Fruit fly (Drosophila melanogaster) whole organism, prepupa: ENCODE data around the gene stol.
A peak's percentile ranks its signal among the peaks of the same experiment; 100 is the strongest.

ENCODE experiments used
- Blimp-1 ChIP-seq: fragments of 200-800 bp; sonication (Bioruptor generic); optimal IDR thresholded peaks from 3 replicates; lab custom pipeline; 2017; ENCODE audit warnings: missing biosample characterization, missing genetic modification characterization, mild to moderate bottlenecking, moderate library complexity, missing genetic modification reagents
- CG10631 ChIP-seq: fragments of 200-800 bp; sonication (Bioruptor generic); optimal IDR thresholded peaks from 2 replicates; lab custom pipeline; 2016; ENCODE audit warnings: missing biosample characterization, missing genetic modification characterization
- CG10669 ChIP-seq: fragments of 200-800 bp; sonication (Bioruptor generic); optimal IDR thresholded peaks from 3 replicates; lab custom pipeline; 2018; ENCODE audit warnings: missing biosample characterization, mild to moderate bottlenecking, missing genetic modification characterization, moderate library complexity
- CG11294 ChIP-seq: fragments of 200-800 bp; sonication (Bioruptor generic); IDR thresholded peaks from 2 replicates; pipeline ENCODE4 v1.3.6; 2022; ENCODE audit warnings: missing biosample characterization, missing genetic modification characterization
- CG11762 ChIP-seq: fragments of 200-800 bp; sonication (Bioruptor generic); optimal IDR thresholded peaks from 3 replicates; lab custom pipeline; 2016; ENCODE audit warnings: missing biosample characterization, missing genetic modification characterization; ENCODE audit not compliant: insufficient read depth
- CG11902 ChIP-seq: fragments of 200-800 bp; sonication (Bioruptor generic); optimal IDR thresholded peaks from 3 replicates; lab custom pipeline; 2016; ENCODE audit warnings: missing biosample characterization, missing genetic modification characterization
- CG15336 ChIP-seq: fragments of 200-800 bp; sonication (Bioruptor generic); IDR thresholded peaks from 2 replicates; pipeline ENCODE4 v1.3.6; 2022; ENCODE audit warnings: missing biosample characterization, missing genetic modification characterization
- CG16779 ChIP-seq: fragments of 200-800 bp; sonication (Bioruptor generic); optimal IDR thresholded peaks from 3 replicates; lab custom pipeline; 2017; ENCODE audit warnings: missing biosample characterization, mild to moderate bottlenecking, missing genetic modification characterization
- CG3032 ChIP-seq: fragments of 200-800 bp; optimal IDR thresholded peaks from 2 replicates; lab custom pipeline; 2019; ENCODE audit warnings: missing biosample characterization, mild to moderate bottlenecking, missing genetic modification characterization, moderate library complexity
- CG31627 ChIP-seq: fragments of 200-800 bp; sonication (Bioruptor generic); optimal IDR thresholded peaks from 3 replicates; lab custom pipeline; 2016; ENCODE audit warnings: missing biosample characterization, missing genetic modification characterization
- CG34406 ChIP-seq: fragments of 200-800 bp; sonication (Bioruptor generic); optimal IDR thresholded peaks from 3 replicates; lab custom pipeline; 2016; ENCODE audit warnings: missing biosample characterization, missing genetic modification characterization
- CG4318 ChIP-seq: fragments of 200-800 bp; sonication (Bioruptor generic); optimal IDR thresholded peaks from 3 replicates; lab custom pipeline; 2017; ENCODE audit warnings: missing biosample characterization, mild to moderate bottlenecking, missing genetic modification characterization
- CG6163 ChIP-seq: fragments of 200-800 bp; sonication (Bioruptor generic); IDR thresholded peaks from 3 replicates; pipeline ENCODE4 v1.3.6; 2022; ENCODE audit warnings: missing biosample characterization, missing genetic modification characterization
- CG6276 ChIP-seq: fragments of 200-800 bp; sonication (Bioruptor generic); optimal IDR thresholded peaks from 2 replicates; lab custom pipeline; 2017; ENCODE audit warnings: missing biosample characterization, mild to moderate bottlenecking, missing genetic modification characterization
- CG6792 ChIP-seq: fragments of 200-800 bp; sonication (Bioruptor generic); optimal IDR thresholded peaks from 3 replicates; lab custom pipeline; 2016; ENCODE audit warnings: missing biosample characterization, missing genetic modification characterization
- CG6808 ChIP-seq: fragments of 200-800 bp; sonication (Bioruptor generic); optimal IDR thresholded peaks from 3 replicates; lab custom pipeline; 2017; ENCODE audit warnings: missing biosample characterization, missing genetic modification characterization, mild to moderate bottlenecking, moderate library complexity, missing genetic modification reagents
- CG6854 ChIP-seq: fragments of 200-800 bp; sonication (Bioruptor generic); optimal IDR thresholded peaks from 2 replicates; lab custom pipeline; 2017; ENCODE audit warnings: missing biosample characterization, mild to moderate bottlenecking, missing genetic modification characterization
- CG7368 ChIP-seq: fragments of 200-800 bp; sonication (Bioruptor generic); optimal IDR thresholded peaks from 3 replicates; lab custom pipeline; 2016; ENCODE audit warnings: missing biosample characterization, missing genetic modification characterization
- CG8319 ChIP-seq: fragments of 200-800 bp; sonication (Bioruptor generic); optimal IDR thresholded peaks from 3 replicates; lab custom pipeline; 2016; ENCODE audit warnings: missing biosample characterization, missing genetic modification characterization
- CG8632 ChIP-seq: fragments of 200-800 bp; sonication (Bioruptor generic); optimal IDR thresholded peaks from 3 replicates; lab custom pipeline; 2016; ENCODE audit warnings: missing biosample characterization, missing genetic modification characterization
- CG9139 ChIP-seq: fragments of 200-800 bp; sonication (Bioruptor generic); optimal IDR thresholded peaks from 3 replicates; lab custom pipeline; 2017; ENCODE audit warnings: missing biosample characterization, mild to moderate bottlenecking, missing genetic modification characterization
- Eip75B ChIP-seq: fragments of 200-800 bp; sonication (Bioruptor generic); optimal IDR thresholded peaks from 3 replicates; lab custom pipeline; 2016; ENCODE audit warnings: missing biosample characterization, missing genetic modification characterization
- Eip78C ChIP-seq: fragments of 200-800 bp; sonication (Bioruptor generic); peaks from one replicate; lab custom pipeline; 2016; ENCODE audit warnings: missing biosample characterization, missing genetic modification characterization
- Eip93F ChIP-seq: fragments of 200-800 bp; sonication (Bioruptor generic); optimal IDR thresholded peaks from 2 replicates; lab custom pipeline; 2016; ENCODE audit warnings: missing biosample characterization, mild to moderate bottlenecking, missing genetic modification characterization
- Ets21C ChIP-seq: fragments of 200-800 bp; sonication (Bioruptor generic); optimal IDR thresholded peaks from 3 replicates; lab custom pipeline; 2016; ENCODE audit warnings: missing biosample characterization, missing genetic modification characterization
- Ets96B ChIP-seq: fragments of 200-800 bp; optimal IDR thresholded peaks from 2 replicates; lab custom pipeline; 2019; ENCODE audit warnings: missing biosample characterization, mild to moderate bottlenecking, missing genetic modification characterization, moderate library complexity
- Gug ChIP-seq: fragments of 200-800 bp; sonication (Bioruptor generic); IDR thresholded peaks from 2 replicates; pipeline ENCODE4 v1.3.6; 2022; ENCODE audit warnings: missing biosample characterization, missing genetic modification characterization
- Hr38 ChIP-seq: sonication (Bioruptor generic); optimal IDR thresholded peaks from 2 replicates; lab custom pipeline; 2016; ENCODE audit warnings: missing biosample characterization, missing genetic modification characterization
- Hr39 ChIP-seq: fragments of 200-800 bp; sonication (Bioruptor generic); optimal IDR thresholded peaks from 2 replicates; lab custom pipeline; 2016; ENCODE audit warnings: missing biosample characterization, missing genetic modification characterization
- Hr4 ChIP-seq: fragments of 200-800 bp; sonication (Bioruptor generic); optimal IDR thresholded peaks from 3 replicates; lab custom pipeline; 2016; ENCODE audit warnings: missing biosample characterization, missing genetic modification characterization
- Lpt ChIP-seq: fragments of 200-800 bp; sonication (Bioruptor generic); optimal IDR thresholded peaks from 3 replicates; lab custom pipeline; 2016; ENCODE audit warnings: missing biosample characterization, missing genetic modification characterization
- Met ChIP-seq: fragments of 200-800 bp; sonication (Bioruptor generic); optimal IDR thresholded peaks from 3 replicates; lab custom pipeline; 2016; ENCODE audit warnings: missing biosample characterization, missing genetic modification characterization
- OdsH ChIP-seq: fragments of 200-800 bp; sonication (Bioruptor generic); optimal IDR thresholded peaks from 3 replicates; lab custom pipeline; 2016; ENCODE audit warnings: missing biosample characterization, missing genetic modification characterization
- Smox ChIP-seq: fragments of 200-800 bp; sonication (Bioruptor generic); optimal IDR thresholded peaks from 3 replicates; lab custom pipeline; 2016; ENCODE audit warnings: missing biosample characterization, missing genetic modification characterization
- Sox102F ChIP-seq: fragments of 200-800 bp; sonication (Bioruptor generic); optimal IDR thresholded peaks from 2 replicates; lab custom pipeline; 2016; ENCODE audit warnings: missing biosample characterization, mild to moderate bottlenecking, missing genetic modification characterization
- Sox14 ChIP-seq: fragments of 200-800 bp; sonication (Bioruptor generic); optimal IDR thresholded peaks from 3 replicates; lab custom pipeline; 2016; ENCODE audit warnings: missing biosample characterization, missing genetic modification characterization
- Sox15 ChIP-seq: fragments of 200-800 bp; sonication (Bioruptor generic); optimal IDR thresholded peaks from 3 replicates; lab custom pipeline; 2016; ENCODE audit warnings: missing biosample characterization, missing genetic modification characterization
- achi ChIP-seq: fragments of 200-800 bp; sonication (Bioruptor generic); optimal IDR thresholded peaks from 3 replicates; lab custom pipeline; 2016; ENCODE audit warnings: missing biosample characterization, missing genetic modification characterization
- acj6 ChIP-seq: fragments of 200-800 bp; sonication (Bioruptor generic); optimal IDR thresholded peaks from 3 replicates; lab custom pipeline; 2016; ENCODE audit warnings: missing biosample characterization, missing genetic modification characterization
- cyc ChIP-seq: fragments of 200-800 bp; sonication (Bioruptor generic); optimal IDR thresholded peaks from 3 replicates; lab custom pipeline; 2016; ENCODE audit warnings: missing biosample characterization, missing genetic modification characterization
- dac ChIP-seq: fragments of 200-800 bp; sonication (Bioruptor generic); optimal IDR thresholded peaks from 2 replicates; lab custom pipeline; 2017; ENCODE audit warnings: missing biosample characterization, mild to moderate bottlenecking, missing genetic modification characterization
- dsx ChIP-seq: fragments of 200-800 bp; optimal IDR thresholded peaks from 3 replicates; lab custom pipeline; 2019; ENCODE audit warnings: missing biosample characterization, mild to moderate bottlenecking, missing genetic modification characterization, moderate library complexity; ENCODE audit not compliant: poor library complexity, severe bottlenecking
- eg ChIP-seq: fragments of 200-800 bp; sonication (Bioruptor generic); IDR thresholded peaks from 3 replicates; pipeline ENCODE4 v1.3.6; 2022; ENCODE audit warnings: missing biosample characterization, missing genetic modification characterization
- esn ChIP-seq: fragments of 200-800 bp; sonication (Bioruptor generic); optimal IDR thresholded peaks from 2 replicates; lab custom pipeline; 2016; ENCODE audit warnings: missing biosample characterization, mild to moderate bottlenecking, missing genetic modification characterization, moderate library complexity
- fd59A ChIP-seq: fragments of 200-800 bp; sonication (Bioruptor generic); optimal IDR thresholded peaks from 2 replicates; lab custom pipeline; 2017; ENCODE audit warnings: missing biosample characterization, mild to moderate bottlenecking, missing genetic modification characterization, missing genetic modification reagents
- fd85E ChIP-seq: fragments of 200-800 bp; sonication (Bioruptor generic); optimal IDR thresholded peaks from 3 replicates; lab custom pipeline; 2016; ENCODE audit warnings: missing biosample characterization, missing genetic modification characterization
- net ChIP-seq: fragments of 200-800 bp; sonication (Bioruptor generic); optimal IDR thresholded peaks from 3 replicates; lab custom pipeline; 2016; ENCODE audit warnings: missing biosample characterization, missing genetic modification characterization
- pdm3 ChIP-seq: fragments of 200-800 bp; sonication (Bioruptor generic); optimal IDR thresholded peaks from 3 replicates; lab custom pipeline; 2016; ENCODE audit warnings: missing biosample characterization, missing genetic modification characterization
- spab ChIP-seq: fragments of 200-800 bp; sonication (Bioruptor generic); optimal IDR thresholded peaks from 2 replicates; lab custom pipeline; 2017; ENCODE audit warnings: missing biosample characterization, mild to moderate bottlenecking, missing genetic modification characterization, missing genetic modification reagents
- ss ChIP-seq, 2 experiments: fragments of 200-800 bp; sonication (Bioruptor generic); optimal IDR thresholded peaks; 2 replicates in 1 of 2; 3 replicates in 1 of 2; lab custom pipeline; 2017 to 2018; ENCODE audit warnings: mild to moderate bottlenecking in 2 of 2, missing biosample characterization in 2 of 2, missing genetic modification characterization in 2 of 2, moderate library complexity in 1 of 2
- svp ChIP-seq: fragments of 200-800 bp; sonication (Bioruptor generic); peaks from one replicate; lab custom pipeline; 2016; ENCODE audit warnings: missing biosample characterization, missing genetic modification characterization
- topi ChIP-seq: fragments of 200-800 bp; sonication (Bioruptor generic); optimal IDR thresholded peaks from 3 replicates; lab custom pipeline; 2016; ENCODE audit warnings: missing biosample characterization, missing genetic modification characterization
- vri ChIP-seq: fragments of 200-800 bp; sonication (Bioruptor generic); optimal IDR thresholded peaks from 3 replicates; lab custom pipeline; 2016; ENCODE audit warnings: missing biosample characterization, mild to moderate bottlenecking, missing genetic modification characterization

The stol gene

DNA sequence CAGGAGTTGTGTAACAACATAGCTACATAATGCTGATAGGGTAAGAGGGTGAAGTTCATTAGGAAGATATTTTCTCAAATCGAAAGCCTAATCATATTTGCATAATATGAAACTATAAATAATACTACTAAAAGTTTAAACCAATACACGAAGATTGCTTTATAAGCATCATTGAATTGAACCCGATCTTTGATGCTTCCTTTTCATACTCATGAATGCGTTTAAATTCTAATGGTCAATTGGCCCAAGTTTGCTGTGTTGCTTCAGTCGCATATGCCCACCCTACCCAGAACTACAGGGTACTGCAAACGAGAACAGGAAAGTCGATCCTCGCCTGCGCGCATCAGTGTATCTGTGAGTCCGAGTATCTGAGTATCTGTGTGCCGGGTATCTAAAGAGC lies 25.5 kb upstream of the stol start:
- peak; percentile 45 for TF ChIP-seq topi (GFP tag; lab: Kevin White, UChicago)
- TF ChIP-seq Ets21C (GFP tag; lab: Kevin White, UChicago), result peak; percentile 96
- TF ChIP-seq dsx (GFP tag; lab: Kevin White, UChicago), result no peak
- peak; percentile 95 for TF ChIP-seq CG10631 (GFP tag; lab: Kevin White, UChicago)
- TF ChIP-seq CG6276, result no peak
- TF ChIP-seq esn (GFP tag; lab: Kevin White, UChicago), result peak; percentile 98
- no peak for TF ChIP-seq CG9139 (GFP tag; lab: Kevin White, UChicago)
- TF ChIP-seq svp, result peak; percentile 91
- TF ChIP-seq Eip75B (GFP tag; lab: Kevin White, UChicago), result peak; percentile 95
- TF ChIP-seq CG16779 (tag; lab: Kevin White, UChicago), result peak; percentile 78
- peak; percentile 93 for TF ChIP-seq fd59A
- TF ChIP-seq achi (GFP tag; lab: Kevin White, UChicago), result peak; percentile 92
- TF ChIP-seq Smox (GFP tag; lab: Kevin White, UChicago), result peak; percentile 97
- peak; percentile 92 for TF ChIP-seq OdsH
- TF ChIP-seq CG3032 (tag; lab: Kevin White, UChicago), result peak; percentile 40
- TF ChIP-seq cyc, result peak; percentile 48
- no peak for TF ChIP-seq CG15336 (GFP tag; lab: Robert Waterston, UW)
- peak; percentile 53 for TF ChIP-seq CG11902 (GFP tag; lab: Kevin White, UChicago)
- TF ChIP-seq acj6 (GFP tag; lab: Kevin White, UChicago), result peak; percentile 96
- peak; percentile 98 for TF ChIP-seq CG31627 (GFP tag; lab: Kevin White, UChicago)
- TF ChIP-seq CG4318, result peak; percentile 12
- TF ChIP-seq Met (GFP tag; lab: Kevin White, UChicago), result peak; percentile 96
- TF ChIP-seq Hr38 (GFP tag; lab: Kevin White, UChicago), result no peak
- peak; percentile 94 for TF ChIP-seq pdm3
- TF ChIP-seq CG11762, result no peak
- TF ChIP-seq CG7368 (GFP tag; lab: Kevin White, UChicago), result peak; percentile 48
- no peak for TF ChIP-seq fd85E (GFP tag; lab: Kevin White, UChicago)
- TF ChIP-seq CG6163 (GFP tag; lab: Robert Waterston, UW), result peak; percentile 81
- TF ChIP-seq CG11294 (GFP tag; lab: Robert Waterston, UW), result no peak
- peak; percentile 85 for TF ChIP-seq net (GFP tag; lab: Kevin White, UChicago)
- TF ChIP-seq CG8319, result no peak
- peak; percentile 96 for TF ChIP-seq Sox14 (GFP tag; lab: Kevin White, UChicago)
- peak; percentile 92 for TF ChIP-seq CG34406 (GFP tag; lab: Kevin White, UChicago)
- TF ChIP-seq Gug (GFP tag; lab: Robert Waterston, UW), result no peak
- peak; percentile 32 for TF ChIP-seq CG10669 (GFP tag; lab: Kevin White, UChicago)
- peak; percentile 92 for TF ChIP-seq CG8632 (GFP tag; lab: Kevin White, UChicago)
- peak; percentile 88 for TF ChIP-seq Eip78C (GFP tag; lab: Kevin White, UChicago)
- no peak for TF ChIP-seq eg
- TF ChIP-seq Lpt, result peak; percentile 69
- TF ChIP-seq spab (GFP tag; lab: Kevin White, UChicago), result peak; percentile 20
- TF ChIP-seq ss (GFP tag; optimal IDR thresholded peaks at IDR 0.05; lab: Kevin White, UChicago), result no peak
- TF ChIP-seq Sox102F (GFP tag; lab: Kevin White, UChicago), result peak; percentile 96
- peak; percentile 91 for TF ChIP-seq Sox15 (GFP tag; lab: Kevin White, UChicago)
- TF ChIP-seq Ets96B (tag; lab: Kevin White, UChicago), result peak; percentile 2
- peak; percentile 19 for TF ChIP-seq CG6808 (GFP tag; lab: Kevin White, UChicago)
- TF ChIP-seq CG6792 (GFP tag; lab: Kevin White, UChicago), result peak; percentile 95
- TF ChIP-seq Hr39, result peak; percentile 97
- TF ChIP-seq CG6854 (GFP tag; lab: Kevin White, UChicago), result peak; percentile 54
- TF ChIP-seq dac (GFP tag; lab: Kevin White, UChicago), result no peak
- peak; percentile 35 for TF ChIP-seq Hr4 (GFP tag; lab: Kevin White, UChicago)
- peak; percentile 94 for TF ChIP-seq vri (GFP tag; lab: Kevin White, UChicago)
- peak; percentile 59 for TF ChIP-seq Eip93F (GFP tag; lab: Kevin White, UChicago)
- no peak for TF ChIP-seq Blimp-1 (GFP tag; lab: Kevin White, UChicago)
